Fruit fly (Drosophila melanogaster) whole organism, prepupa: ENCODE measurements around the gene CG31548.

ENCODE experiments used
- CG10669 ChIP-seq: fragments of 200-800 bp; sonication (Bioruptor generic); optimal IDR thresholded peaks from 3 replicates; lab custom pipeline; 2018; ENCODE audit warnings: missing biosample characterization, mild to moderate bottlenecking, missing genetic modification characterization, moderate library complexity
- CG32006 ChIP-seq: fragments of 200-800 bp; sonication (Bioruptor generic); optimal IDR thresholded peaks from 3 replicates; lab custom pipeline; 2017; ENCODE audit warnings: missing biosample characterization, mild to moderate bottlenecking, missing genetic modification characterization
- CG4318 ChIP-seq: fragments of 200-800 bp; sonication (Bioruptor generic); optimal IDR thresholded peaks from 3 replicates; lab custom pipeline; 2017; ENCODE audit warnings: missing biosample characterization, mild to moderate bottlenecking, missing genetic modification characterization
- Lpt ChIP-seq: fragments of 200-800 bp; sonication (Bioruptor generic); optimal IDR thresholded peaks from 3 replicates; lab custom pipeline; 2016; ENCODE audit warnings: missing biosample characterization, missing genetic modification characterization
- Met ChIP-seq: fragments of 200-800 bp; sonication (Bioruptor generic); optimal IDR thresholded peaks from 3 replicates; lab custom pipeline; 2016; ENCODE audit warnings: missing biosample characterization, missing genetic modification characterization
- OdsH ChIP-seq: fragments of 200-800 bp; sonication (Bioruptor generic); optimal IDR thresholded peaks from 3 replicates; lab custom pipeline; 2016; ENCODE audit warnings: missing biosample characterization, missing genetic modification characterization
- lz ChIP-seq: fragments of 200-800 bp; sonication (Bioruptor generic); optimal IDR thresholded peaks from 3 replicates; lab custom pipeline; 2016; ENCODE audit warnings: missing biosample characterization, missing genetic modification characterization

DNA sequence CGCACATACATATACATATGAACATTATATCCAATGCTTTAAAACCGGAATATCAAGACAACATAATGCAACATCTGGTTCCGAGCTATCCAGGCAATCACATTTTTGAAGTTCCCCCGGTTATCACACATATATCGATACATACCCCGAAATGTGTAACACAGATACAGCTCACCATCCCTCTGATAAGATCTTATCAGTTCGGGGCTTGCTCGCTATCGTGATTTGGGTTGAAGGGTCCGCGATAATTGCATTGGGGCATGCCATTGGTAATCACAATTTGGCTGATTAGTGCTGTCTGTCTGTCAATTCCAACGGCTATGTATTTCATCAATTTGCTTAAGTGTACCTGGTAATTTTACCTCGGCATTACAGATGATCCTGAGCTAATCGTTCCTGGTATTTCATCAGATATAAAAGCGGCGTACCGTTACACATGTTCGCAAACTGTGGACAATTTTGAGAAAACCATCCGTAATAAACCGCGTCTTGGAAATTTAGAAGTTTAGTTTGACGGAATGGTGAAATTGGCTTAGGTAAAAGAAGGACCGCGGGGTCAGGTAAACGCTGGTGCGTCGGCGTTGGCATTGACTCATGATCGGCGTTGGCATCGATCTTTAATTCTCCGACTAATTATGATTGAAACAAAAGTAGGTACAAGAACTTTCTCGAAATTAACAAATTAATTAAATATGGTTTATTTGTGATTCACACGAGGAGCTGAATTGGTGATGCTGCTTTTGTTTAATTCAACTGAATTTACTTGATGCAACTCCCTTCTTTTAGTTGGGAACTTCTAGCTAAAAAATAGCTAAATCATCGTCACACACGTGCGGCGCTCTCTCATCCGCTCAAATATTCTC is 35.4 kb upstream of the CG31548 start:
- TF ChIP-seq CG4318 (GFP tag; lab: Kevin White, UChicago): no peak
- no peak for TF ChIP-seq CG10669 (GFP tag; lab: Kevin White, UChicago)
- TF ChIP-seq Met: no peak
- TF ChIP-seq lz (GFP tag; lab: Kevin White, UChicago): no peak
- no peak for TF ChIP-seq OdsH
- TF ChIP-seq CG32006: no peak
- TF ChIP-seq Lpt (GFP tag; lab: Kevin White, UChicago): no peak
